Worm (Caenorhabditis elegans) whole organism, L1 larva: ENCODE measurements around the gene acr-18.

Source experiments
- Y116A8C.19 ChIP-seq: sonication (generic microtip); optimal IDR thresholded peaks from 2 replicates; lab custom pipeline; 2016; ENCODE audit warnings: missing compliant biosample characterization, missing genetic modification characterization, borderline replicate concordance
- blmp-1 ChIP-seq: fragments of 150-350 bp; optimal IDR thresholded peaks from 2 replicates; lab custom pipeline; 2014; ENCODE audit warnings: missing biosample characterization, missing genetic modification characterization
- ceh-63 ChIP-seq: fragments of 200-800 bp; sonication (Bioruptor generic); optimal IDR thresholded peaks from 2 replicates; lab custom pipeline; 2018; ENCODE audit warnings: mild to moderate bottlenecking, missing genetic modification characterization, missing compliant biosample characterization
- efl-1 ChIP-seq, 4 experiments: fragments of 150-350 bp; optimal IDR thresholded peaks in 3 of 4; peaks in 1 of 4; 1 replicate in 1 of 4; 2 replicates in 3 of 4; lab custom pipeline; 2014; ENCODE audit warnings: missing biosample characterization in 2 of 4, missing genetic modification characterization in 2 of 4, missing genetic modification reagents in 2 of 4
- efl-3 ChIP-seq: fragments of 200-800 bp; sonication (Bioruptor generic); optimal IDR thresholded peaks from 2 replicates; lab custom pipeline; 2018; ENCODE audit warnings: mild to moderate bottlenecking, missing genetic modification characterization, missing compliant biosample characterization
- egl-13 ChIP-seq: sonication (generic microtip); optimal IDR thresholded peaks from 2 replicates; lab custom pipeline; 2016; ENCODE audit warnings: missing genotype, missing genetic modification reagents, missing genetic modification characterization, missing compliant biosample characterization
- elt-3 ChIP-seq, 6 experiments: fragments of 150-350 bp in 1 of 6; sonication (generic microtip); optimal IDR thresholded peaks; 2 replicates each; lab custom pipeline; 2017 to 2018; ENCODE audit warnings: missing biosample characterization in 6 of 6, missing genetic modification characterization in 6 of 6, inconsistent platforms in 1 of 6
- fkh-10 ChIP-seq: sonication (generic microtip); optimal IDR thresholded peaks from 2 replicates; lab custom pipeline; 2017; ENCODE audit warnings: missing biosample characterization, missing genetic modification reagents, missing genetic modification characterization
- fkh-4 ChIP-seq: sonication (generic microtip); optimal IDR thresholded peaks from 2 replicates; lab custom pipeline; 2016; ENCODE audit warnings: missing compliant biosample characterization, missing genetic modification characterization, borderline replicate concordance
- hlh-17 ChIP-seq: fragments of 200-800 bp; sonication (Bioruptor generic); optimal IDR thresholded peaks from 2 replicates; lab custom pipeline; 2018; ENCODE audit warnings: missing genetic modification characterization, mild to moderate bottlenecking, missing compliant biosample characterization, moderate library complexity, borderline replicate concordance
- hpl-2 ChIP-seq: fragments of 150-350 bp; optimal IDR thresholded peaks from 2 replicates; lab custom pipeline; 2014; ENCODE audit warnings: missing biosample characterization, missing genetic modification reagents, missing genetic modification characterization
- irx-1 ChIP-seq: sonication (generic microtip); optimal IDR thresholded peaks from 2 replicates; lab custom pipeline; 2016; ENCODE audit warnings: missing genetic modification characterization, missing compliant biosample characterization
- isw-1 ChIP-seq: fragments of 200-800 bp; sonication (Bioruptor generic); IDR thresholded peaks from 2 replicates; pipeline ENCODE4 v1.3.6; 2022; ENCODE audit warnings: missing genetic modification characterization, missing compliant biosample characterization
- jun-1 ChIP-seq: fragments of 150-350 bp; optimal IDR thresholded peaks from 2 replicates; lab custom pipeline; 2014; ENCODE audit warnings: missing biosample characterization, missing genetic modification reagents, missing genetic modification characterization
- lin-14 ChIP-seq: fragments of 200-800 bp; sonication (Bioruptor generic); optimal IDR thresholded peaks from 2 replicates; lab custom pipeline; 2018; ENCODE audit warnings: mild to moderate bottlenecking, missing genetic modification characterization, moderate library complexity, missing compliant biosample characterization
- lin-35 ChIP-seq, 2 experiments: fragments of 150-350 bp; optimal IDR thresholded peaks; 2 replicates each; lab custom pipeline; 2014; ENCODE audit warnings: missing biosample characterization in 2 of 2, missing genetic modification characterization in 2 of 2, missing genetic modification reagents in 2 of 2
- lsy-2 ChIP-seq, 2 experiments: fragments of 150-350 bp; optimal IDR thresholded peaks; 2 replicates each; lab custom pipeline; 2014; ENCODE audit warnings: missing biosample characterization in 2 of 2, missing genetic modification characterization in 2 of 2
- mab-9 ChIP-seq: fragments of 200-800 bp; sonication (Bioruptor generic); IDR thresholded peaks from 2 replicates; pipeline ENCODE4 v1.3.6; 2022; ENCODE audit warnings: missing genetic modification reagents, missing genetic modification characterization, missing compliant biosample characterization
- mdl-1 ChIP-seq, 2 experiments: fragments of 150-350 bp; optimal IDR thresholded peaks; 2 replicates each; lab custom pipeline; 2014 to 2017; ENCODE audit warnings: missing biosample characterization in 2 of 2, missing genetic modification characterization in 2 of 2, inconsistent platforms in 1 of 2
- mef-2 ChIP-seq: fragments of 150-350 bp; optimal IDR thresholded peaks from 2 replicates; lab custom pipeline; 2014; ENCODE audit warnings: missing biosample characterization, missing genetic modification characterization
- nhr-11 ChIP-seq: fragments of 150-350 bp; optimal IDR thresholded peaks from 2 replicates; lab custom pipeline; 2014; ENCODE audit warnings: missing biosample characterization, missing genetic modification characterization
- nhr-19 ChIP-seq: fragments of 200-800 bp; sonication (Bioruptor generic); conservative IDR thresholded peaks from 2 replicates; pipeline ENCODE4 v1.3.6; 2022; ENCODE audit warnings: missing genetic modification characterization, missing compliant biosample characterization
- nhr-20 ChIP-seq: sonication (generic microtip); optimal IDR thresholded peaks from 2 replicates; lab custom pipeline; 2016; ENCODE audit warnings: mild to moderate bottlenecking, missing genetic modification characterization, missing compliant biosample characterization
- nhr-237 ChIP-seq: fragments of 150-350 bp; optimal IDR thresholded peaks from 2 replicates; lab custom pipeline; 2014; ENCODE audit warnings: missing biosample characterization, missing genetic modification characterization
- nhr-71 ChIP-seq: sonication (generic microtip); optimal IDR thresholded peaks from 2 replicates; lab custom pipeline; 2016; ENCODE audit warnings: mild to moderate bottlenecking, missing genetic modification characterization, moderate library complexity, missing compliant biosample characterization
- nhr-85 ChIP-seq: sonication (generic microtip); peaks from one replicate; lab custom pipeline; 2016; ENCODE audit warnings: missing genetic modification characterization, inconsistent platforms, missing compliant biosample characterization
- nhr-90 ChIP-seq: sonication (generic microtip); optimal IDR thresholded peaks from 2 replicates; lab custom pipeline; 2016; ENCODE audit warnings: mild to moderate bottlenecking, missing genetic modification characterization, missing compliant biosample characterization; ENCODE audit not compliant: poor library complexity
- pag-3 ChIP-seq: sonication (generic microtip); optimal IDR thresholded peaks from 2 replicates; lab custom pipeline; 2017; ENCODE audit warnings: missing genetic modification characterization, mild to moderate bottlenecking, missing compliant biosample characterization, antibody characterized with exemption, borderline replicate concordance; ENCODE audit not compliant: insufficient read depth
- pqm-1 ChIP-seq: sonication (generic microtip); optimal IDR thresholded peaks from 3 replicates; lab custom pipeline; 2017; ENCODE audit warnings: missing biosample characterization, missing genetic modification characterization
- rnt-1 ChIP-seq: sonication (generic microtip); optimal IDR thresholded peaks from 2 replicates; lab custom pipeline; 2016; ENCODE audit warnings: mild to moderate bottlenecking, missing genetic modification characterization, moderate library complexity, missing compliant biosample characterization
- skn-1 ChIP-seq: fragments of 150-350 bp; optimal IDR thresholded peaks from 2 replicates; lab custom pipeline; 2014; ENCODE audit warnings: missing biosample characterization, missing genetic modification characterization
- sox-4 ChIP-seq: sonication (generic microtip); optimal IDR thresholded peaks from 2 replicates; lab custom pipeline; 2016; ENCODE audit warnings: missing genetic modification characterization, missing compliant biosample characterization
- sptf-1 ChIP-seq: fragments of 150-350 bp; optimal IDR thresholded peaks from 2 replicates; lab custom pipeline; 2014; ENCODE audit warnings: missing biosample characterization, missing genetic modification characterization
- sup-37 ChIP-seq: fragments of 200-800 bp; sonication (Bioruptor generic); optimal IDR thresholded peaks from 2 replicates; lab custom pipeline; 2018; ENCODE audit warnings: mild to moderate bottlenecking, missing genetic modification characterization, missing compliant biosample characterization
- tbx-2 ChIP-seq: sonication (generic microtip); optimal IDR thresholded peaks from 2 replicates; lab custom pipeline; 2016; ENCODE audit warnings: missing genetic modification characterization, missing compliant biosample characterization
- unc-130 ChIP-seq: fragments of 150-350 bp; optimal IDR thresholded peaks from 2 replicates; lab custom pipeline; 2017; ENCODE audit warnings: missing biosample characterization, missing genetic modification characterization, inconsistent platforms
- vab-15 ChIP-seq: sonication (generic microtip); optimal IDR thresholded peaks from 2 replicates; lab custom pipeline; 2017; ENCODE audit warnings: missing genotype, mild to moderate bottlenecking, missing genetic modification characterization, missing compliant biosample characterization
- xbp-1 ChIP-seq: sonication (generic microtip); optimal IDR thresholded peaks from 2 replicates; lab custom pipeline; 2016; ENCODE audit warnings: missing genetic modification characterization, missing compliant biosample characterization
- zag-1 ChIP-seq: fragments of 150-350 bp; optimal IDR thresholded peaks from 2 replicates; lab custom pipeline; 2014; ENCODE audit warnings: missing biosample characterization, missing genetic modification characterization
- ztf-4 ChIP-seq: fragments of 150-350 bp; optimal IDR thresholded peaks from 2 replicates; lab custom pipeline; 2014; ENCODE audit warnings: missing biosample characterization, missing genetic modification characterization

Gene acr-18

ce11 chrV:15563985-15564384, 5.0 kb upstream of the acr-18 start (continued):
- no peak for TF ChIP-seq zag-1 (tag; lab: Kevin White, UChicago)
- no peak for TF ChIP-seq irx-1 (tag; lab: Kevin White, UChicago)
- TF ChIP-seq nhr-71 (tag; lab: Kevin White, UChicago) = peak; percentile 86
- peak in 1 of 2 experiments; percentile 35 for TF ChIP-seq efl-1 (optimal IDR thresholded peaks at IDR 0.05; lab: Kevin White, UChicago)
- TF ChIP-seq efl-1 (GFP tag; optimal IDR thresholded peaks at IDR 0.05 in 1 of 2; lab: Kevin White, UChicago) = peak; percentile 23 to 82
- no peak for TF ChIP-seq sup-37 (GFP tag; lab: Kevin White, UChicago)
- TF ChIP-seq ceh-63 (GFP tag; lab: Kevin White, UChicago) = no peak
- TF ChIP-seq blmp-1 (tag; lab: Kevin White, UChicago) = peak; percentile 43
- TF ChIP-seq lin-14 (GFP tag; lab: Kevin White, UChicago) = peak; percentile 72
- TF ChIP-seq pqm-1 (tag; lab: Kevin White, UChicago) = no peak
- peak; percentile 45 for TF ChIP-seq nhr-85 (tag; lab: Kevin White, UChicago)
- no peak for TF ChIP-seq Y116A8C.19
- peak; percentile 36 to 48 for TF ChIP-seq lsy-2 (tag; optimal IDR thresholded peaks at IDR 0.05; lab: Kevin White, UChicago)
- TF ChIP-seq lin-35 (GFP tag; optimal IDR thresholded peaks at IDR 0.05; lab: Kevin White, UChicago) = peak in 1 of 2 experiments; percentile 78
- peak; percentile 45 for TF ChIP-seq tbx-2 (tag; lab: Kevin White, UChicago)
- TF ChIP-seq ztf-4 (tag; lab: Kevin White, UChicago) = peak; percentile 59
- peak; percentile 98 for TF ChIP-seq nhr-19
- TF ChIP-seq unc-130 (tag; lab: Kevin White, UChicago) = peak; percentile 52
- no peak for TF ChIP-seq sptf-1 (tag; lab: Kevin White, UChicago)
- no peak for TF ChIP-seq mab-9 (GFP tag; lab: Robert Waterston, UW)
- TF ChIP-seq jun-1 (tag; lab: Kevin White, UChicago) = no peak
- TF ChIP-seq hlh-17 (GFP tag; lab: Kevin White, UChicago) = no peak
- TF ChIP-seq skn-1 (tag; lab: Kevin White, UChicago) = no peak
- no peak for TF ChIP-seq isw-1 (GFP tag; lab: Robert Waterston, UW)
- TF ChIP-seq efl-3 (GFP tag; lab: Kevin White, UChicago) = no peak
- peak; percentile 87 for TF ChIP-seq rnt-1 (tag; lab: Kevin White, UChicago)
- peak in 1 of 2 experiments; percentile 70 for TF ChIP-seq mdl-1 (tag; optimal IDR thresholded peaks at IDR 0.05; lab: Kevin White, UChicago)
- TF ChIP-seq pag-3 (tag; lab: Kevin White, UChicago) = no peak
- peak in 4 of 6 experiments; percentile 48 to 90 (median 60) for TF ChIP-seq elt-3 (tag; optimal IDR thresholded peaks at IDR 0.05; lab: Kevin White, UChicago)
- TF ChIP-seq sox-4 (tag; lab: Kevin White, UChicago) = no peak
- no peak for TF ChIP-seq nhr-237 (tag; lab: Kevin White, UChicago)
- TF ChIP-seq nhr-90 (tag; lab: Kevin White, UChicago) = peak; percentile 35
- peak; percentile 7 for TF ChIP-seq xbp-1 (tag; lab: Kevin White, UChicago)
- TF ChIP-seq hpl-2 = no peak
- no peak for TF ChIP-seq egl-13 (tag; lab: Kevin White, UChicago)
- peak; percentile 93 for TF ChIP-seq nhr-20
- no peak for TF ChIP-seq nhr-11 (tag; lab: Kevin White, UChicago)
- TF ChIP-seq fkh-4 (tag; lab: Kevin White, UChicago) = no peak
- TF ChIP-seq vab-15 = no peak

- TF ChIP-seq fkh-10 (GFP tag; lab: Kevin White, UChicago) (peak; percentile 81), mef-2 (tag; lab: Kevin White, UChicago) (no peak), fkh-4 (tag; lab: Kevin White, UChicago) (no peak)
Observed at ce11 chrV:15563477-15563876, 4.5 kb upstream of the acr-18 start.
